Fruit fly (Drosophila melanogaster): ENCODE results near the gene CG13311.

The CG13311 gene

DNA sequence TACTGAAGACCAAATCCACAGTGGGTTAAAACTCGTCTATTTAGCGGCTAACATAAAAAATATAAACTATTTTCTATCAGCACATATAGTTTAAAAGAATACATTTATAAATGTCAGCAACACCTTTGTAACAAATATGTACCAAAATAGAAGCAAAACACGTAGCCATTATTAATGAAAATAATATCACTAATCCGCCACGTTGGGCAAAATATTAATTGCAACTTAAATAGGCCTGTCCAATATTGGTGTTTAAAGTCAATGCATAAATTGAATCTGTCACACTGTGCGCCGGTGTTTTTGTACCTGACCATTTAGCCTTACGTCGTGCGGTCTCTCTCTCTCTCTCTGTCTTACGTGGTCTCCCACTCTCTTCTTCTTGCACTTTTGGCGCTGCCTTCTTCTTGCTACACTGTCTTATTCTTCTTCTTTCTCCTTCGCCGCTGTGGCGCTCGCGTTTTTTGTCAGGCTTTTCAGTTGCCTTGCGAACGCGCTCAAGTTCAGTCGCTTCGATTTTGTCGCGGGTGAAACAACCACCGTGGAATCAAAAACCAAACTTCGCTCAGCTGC is 35.9 kb downstream of the CG13311 start:
- TF ChIP-seq ttk (optimal IDR thresholded peaks at IDR 0.05) (no peak), Myc (optimal IDR thresholded peaks at IDR 0.05) (no peak), h (optimal IDR thresholded peaks at IDR 0.05) (no peak), psq (optimal IDR thresholded peaks at IDR 0.05) (no peak), insv (optimal IDR thresholded peaks at IDR 0.05) (no peak), Sin3A (optimal IDR thresholded peaks at IDR 0.05) (no peak)

- TF ChIP-seq psq (optimal IDR thresholded peaks at IDR 0.05), result no peak
- TF ChIP-seq Myc (optimal IDR thresholded peaks at IDR 0.05), result no peak
- TF ChIP-seq ttk (optimal IDR thresholded peaks at IDR 0.05), result no peak
- no peak for TF ChIP-seq Sin3A (optimal IDR thresholded peaks at IDR 0.05)
- TF ChIP-seq insv (optimal IDR thresholded peaks at IDR 0.05), result no peak
- no peak for TF ChIP-seq h (optimal IDR thresholded peaks at IDR 0.05)
Measured at dm6 chr3L:8765493-8765892, 36.5 kb downstream of the CG13311 start.

dm6 chr3L:8763794-8764193 is 38.2 kb downstream of the CG13311 start:
- no peak for TF ChIP-seq Sin3A (optimal IDR thresholded peaks at IDR 0.05)
- no peak for TF ChIP-seq insv (optimal IDR thresholded peaks at IDR 0.05)
- TF ChIP-seq ttk (optimal IDR thresholded peaks at IDR 0.05), result no peak
- no peak for TF ChIP-seq psq (optimal IDR thresholded peaks at IDR 0.05)
- TF ChIP-seq h (optimal IDR thresholded peaks at IDR 0.05), result no peak
- TF ChIP-seq Myc (optimal IDR thresholded peaks at IDR 0.05), result no peak

dm6 chr3L:8763037-8763454 is 38.9 kb downstream of the CG13311 start:
- no peak for TF ChIP-seq h (optimal IDR thresholded peaks at IDR 0.05)
- TF ChIP-seq Sin3A (optimal IDR thresholded peaks at IDR 0.05), result no peak
- no peak for TF ChIP-seq insv (optimal IDR thresholded peaks at IDR 0.05)
- no peak for TF ChIP-seq Myc (optimal IDR thresholded peaks at IDR 0.05)
- no peak for TF ChIP-seq ttk (optimal IDR thresholded peaks at IDR 0.05)
- TF ChIP-seq psq (optimal IDR thresholded peaks at IDR 0.05), result no peak

DNA sequence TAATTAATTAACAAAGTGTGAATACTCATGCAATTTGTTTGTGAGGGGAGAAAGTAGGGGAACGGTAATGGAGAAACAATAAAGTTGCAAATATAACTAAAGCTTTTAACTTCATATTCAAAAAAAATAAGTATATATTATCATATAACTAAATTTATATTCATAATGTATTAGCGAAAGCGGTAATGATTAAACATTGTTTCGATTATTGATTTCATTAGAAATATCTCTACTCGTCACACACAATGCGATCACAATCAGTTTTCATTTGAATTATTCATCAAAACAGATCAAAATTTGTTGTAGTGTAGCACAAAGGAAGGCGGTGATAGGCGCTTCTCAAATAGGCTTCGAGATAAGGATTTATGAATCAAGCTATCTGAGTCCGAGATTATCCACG is 46.3 kb downstream of the CG13311 start, which contains the start of gene CG6576:
Gene CG6576, plus strand, starts transcription at position 301 of the 400 bp plus-strand sequence.
- TF ChIP-seq h (optimal IDR thresholded peaks at IDR 0.05), result no peak
- no peak for TF ChIP-seq Myc (optimal IDR thresholded peaks at IDR 0.05)
- TF ChIP-seq Sin3A (optimal IDR thresholded peaks at IDR 0.05), result no peak
- TF ChIP-seq ttk (optimal IDR thresholded peaks at IDR 0.05), result no peak
- TF ChIP-seq psq (optimal IDR thresholded peaks at IDR 0.05), result no peak
- no peak for TF ChIP-seq insv (optimal IDR thresholded peaks at IDR 0.05)

- TF ChIP-seq ttk (optimal IDR thresholded peaks at IDR 0.05) (no peak), psq (optimal IDR thresholded peaks at IDR 0.05) (no peak), insv (optimal IDR thresholded peaks at IDR 0.05) (no peak), h (optimal IDR thresholded peaks at IDR 0.05) (no peak), Myc (optimal IDR thresholded peaks at IDR 0.05) (no peak), Sin3A (optimal IDR thresholded peaks at IDR 0.05) (no peak)
Measured at dm6 chr3L:8753592-8753991, 48.4 kb downstream of the CG13311 start, which contains the start of gene Fhos. Fhos (plus strand) TSS chr3L:8753619.
